Fruit fly (Drosophila melanogaster): ENCODE measurements around the gene CG9281.

- TF ChIP-seq gl (tag; optimal IDR thresholded peaks at IDR 0.05) = no peak
- TF ChIP-seq CG12605 (GFP tag; IDR thresholded peaks at IDR 0.05) = no peak
- TF ChIP-seq CG10348 (GFP tag; IDR thresholded peaks at IDR 0.05) = no peak
- TF ChIP-seq CG13204 (GFP tag; optimal IDR thresholded peaks at IDR 0.05) = no peak
- no peak for TF ChIP-seq CG9948 (tag; optimal IDR thresholded peaks at IDR 0.05)
- no peak for TF ChIP-seq CG14655 (GFP tag; optimal IDR thresholded peaks at IDR 0.05)
- TF ChIP-seq D1 (tag; optimal IDR thresholded peaks at IDR 0.05) = no peak
- TF ChIP-seq fd96Ca (GFP tag; IDR thresholded peaks at IDR 0.05) = no peak
Observed at dm6 chrX:15701047-15701446, 9.3 kb downstream of the CG9281 start, which contains the start of gene CG9240.
